Fruit fly (Drosophila melanogaster) whole organism, prepupa: Measurements from ENCODE around the gene pad.

ENCODE experiments used
- Blimp-1 ChIP-seq: fragments of 200-800 bp; sonication (Bioruptor generic); optimal IDR thresholded peaks from 3 replicates; lab custom pipeline; 2017; ENCODE audit warnings: missing biosample characterization, missing genetic modification characterization, mild to moderate bottlenecking, moderate library complexity, missing genetic modification reagents
- CG10631 ChIP-seq: fragments of 200-800 bp; sonication (Bioruptor generic); optimal IDR thresholded peaks from 2 replicates; lab custom pipeline; 2016; ENCODE audit warnings: missing biosample characterization, missing genetic modification characterization
- CG10669 ChIP-seq: fragments of 200-800 bp; sonication (Bioruptor generic); optimal IDR thresholded peaks from 3 replicates; lab custom pipeline; 2018; ENCODE audit warnings: missing biosample characterization, mild to moderate bottlenecking, missing genetic modification characterization, moderate library complexity
- CG11294 ChIP-seq: fragments of 200-800 bp; sonication (Bioruptor generic); IDR thresholded peaks from 2 replicates; pipeline ENCODE4 v1.3.6; 2022; ENCODE audit warnings: missing biosample characterization, missing genetic modification characterization
- CG11762 ChIP-seq: fragments of 200-800 bp; sonication (Bioruptor generic); optimal IDR thresholded peaks from 3 replicates; lab custom pipeline; 2016; ENCODE audit warnings: missing biosample characterization, missing genetic modification characterization; ENCODE audit not compliant: insufficient read depth
- CG11902 ChIP-seq: fragments of 200-800 bp; sonication (Bioruptor generic); optimal IDR thresholded peaks from 3 replicates; lab custom pipeline; 2016; ENCODE audit warnings: missing biosample characterization, missing genetic modification characterization
- CG15336 ChIP-seq: fragments of 200-800 bp; sonication (Bioruptor generic); IDR thresholded peaks from 2 replicates; pipeline ENCODE4 v1.3.6; 2022; ENCODE audit warnings: missing biosample characterization, missing genetic modification characterization
- CG16779 ChIP-seq: fragments of 200-800 bp; sonication (Bioruptor generic); optimal IDR thresholded peaks from 3 replicates; lab custom pipeline; 2017; ENCODE audit warnings: missing biosample characterization, mild to moderate bottlenecking, missing genetic modification characterization
- CG3032 ChIP-seq: fragments of 200-800 bp; optimal IDR thresholded peaks from 2 replicates; lab custom pipeline; 2019; ENCODE audit warnings: missing biosample characterization, mild to moderate bottlenecking, missing genetic modification characterization, moderate library complexity
- CG31627 ChIP-seq: fragments of 200-800 bp; sonication (Bioruptor generic); optimal IDR thresholded peaks from 3 replicates; lab custom pipeline; 2016; ENCODE audit warnings: missing biosample characterization, missing genetic modification characterization
- CG34406 ChIP-seq: fragments of 200-800 bp; sonication (Bioruptor generic); optimal IDR thresholded peaks from 3 replicates; lab custom pipeline; 2016; ENCODE audit warnings: missing biosample characterization, missing genetic modification characterization
- CG6163 ChIP-seq: fragments of 200-800 bp; sonication (Bioruptor generic); IDR thresholded peaks from 3 replicates; pipeline ENCODE4 v1.3.6; 2022; ENCODE audit warnings: missing biosample characterization, missing genetic modification characterization
- CG6792 ChIP-seq: fragments of 200-800 bp; sonication (Bioruptor generic); optimal IDR thresholded peaks from 3 replicates; lab custom pipeline; 2016; ENCODE audit warnings: missing biosample characterization, missing genetic modification characterization
- CG6808 ChIP-seq: fragments of 200-800 bp; sonication (Bioruptor generic); optimal IDR thresholded peaks from 3 replicates; lab custom pipeline; 2017; ENCODE audit warnings: missing biosample characterization, missing genetic modification characterization, mild to moderate bottlenecking, moderate library complexity, missing genetic modification reagents
- CG6854 ChIP-seq: fragments of 200-800 bp; sonication (Bioruptor generic); optimal IDR thresholded peaks from 2 replicates; lab custom pipeline; 2017; ENCODE audit warnings: missing biosample characterization, mild to moderate bottlenecking, missing genetic modification characterization
- CG7368 ChIP-seq: fragments of 200-800 bp; sonication (Bioruptor generic); optimal IDR thresholded peaks from 3 replicates; lab custom pipeline; 2016; ENCODE audit warnings: missing biosample characterization, missing genetic modification characterization
- CG8319 ChIP-seq: fragments of 200-800 bp; sonication (Bioruptor generic); optimal IDR thresholded peaks from 3 replicates; lab custom pipeline; 2016; ENCODE audit warnings: missing biosample characterization, missing genetic modification characterization
- Eip93F ChIP-seq: fragments of 200-800 bp; sonication (Bioruptor generic); optimal IDR thresholded peaks from 2 replicates; lab custom pipeline; 2016; ENCODE audit warnings: missing biosample characterization, mild to moderate bottlenecking, missing genetic modification characterization
- Ets96B ChIP-seq: fragments of 200-800 bp; optimal IDR thresholded peaks from 2 replicates; lab custom pipeline; 2019; ENCODE audit warnings: missing biosample characterization, mild to moderate bottlenecking, missing genetic modification characterization, moderate library complexity
- Gug ChIP-seq: fragments of 200-800 bp; sonication (Bioruptor generic); IDR thresholded peaks from 2 replicates; pipeline ENCODE4 v1.3.6; 2022; ENCODE audit warnings: missing biosample characterization, missing genetic modification characterization
- Hr38 ChIP-seq: sonication (Bioruptor generic); optimal IDR thresholded peaks from 2 replicates; lab custom pipeline; 2016; ENCODE audit warnings: missing biosample characterization, missing genetic modification characterization
- Hr39 ChIP-seq: fragments of 200-800 bp; sonication (Bioruptor generic); optimal IDR thresholded peaks from 2 replicates; lab custom pipeline; 2016; ENCODE audit warnings: missing biosample characterization, missing genetic modification characterization
- Hr4 ChIP-seq: fragments of 200-800 bp; sonication (Bioruptor generic); optimal IDR thresholded peaks from 3 replicates; lab custom pipeline; 2016; ENCODE audit warnings: missing biosample characterization, missing genetic modification characterization
- Lpt ChIP-seq: fragments of 200-800 bp; sonication (Bioruptor generic); optimal IDR thresholded peaks from 3 replicates; lab custom pipeline; 2016; ENCODE audit warnings: missing biosample characterization, missing genetic modification characterization
- Met ChIP-seq: fragments of 200-800 bp; sonication (Bioruptor generic); optimal IDR thresholded peaks from 3 replicates; lab custom pipeline; 2016; ENCODE audit warnings: missing biosample characterization, missing genetic modification characterization
- OdsH ChIP-seq: fragments of 200-800 bp; sonication (Bioruptor generic); optimal IDR thresholded peaks from 3 replicates; lab custom pipeline; 2016; ENCODE audit warnings: missing biosample characterization, missing genetic modification characterization
- Sox102F ChIP-seq: fragments of 200-800 bp; sonication (Bioruptor generic); optimal IDR thresholded peaks from 2 replicates; lab custom pipeline; 2016; ENCODE audit warnings: missing biosample characterization, mild to moderate bottlenecking, missing genetic modification characterization
- Sox14 ChIP-seq: fragments of 200-800 bp; sonication (Bioruptor generic); optimal IDR thresholded peaks from 3 replicates; lab custom pipeline; 2016; ENCODE audit warnings: missing biosample characterization, missing genetic modification characterization
- Sox15 ChIP-seq: fragments of 200-800 bp; sonication (Bioruptor generic); optimal IDR thresholded peaks from 3 replicates; lab custom pipeline; 2016; ENCODE audit warnings: missing biosample characterization, missing genetic modification characterization
- achi ChIP-seq: fragments of 200-800 bp; sonication (Bioruptor generic); optimal IDR thresholded peaks from 3 replicates; lab custom pipeline; 2016; ENCODE audit warnings: missing biosample characterization, missing genetic modification characterization
- cyc ChIP-seq: fragments of 200-800 bp; sonication (Bioruptor generic); optimal IDR thresholded peaks from 3 replicates; lab custom pipeline; 2016; ENCODE audit warnings: missing biosample characterization, missing genetic modification characterization
- dac ChIP-seq: fragments of 200-800 bp; sonication (Bioruptor generic); optimal IDR thresholded peaks from 2 replicates; lab custom pipeline; 2017; ENCODE audit warnings: missing biosample characterization, mild to moderate bottlenecking, missing genetic modification characterization
- dsx ChIP-seq: fragments of 200-800 bp; optimal IDR thresholded peaks from 3 replicates; lab custom pipeline; 2019; ENCODE audit warnings: missing biosample characterization, mild to moderate bottlenecking, missing genetic modification characterization, moderate library complexity; ENCODE audit not compliant: poor library complexity, severe bottlenecking
- eg ChIP-seq: fragments of 200-800 bp; sonication (Bioruptor generic); IDR thresholded peaks from 3 replicates; pipeline ENCODE4 v1.3.6; 2022; ENCODE audit warnings: missing biosample characterization, missing genetic modification characterization
- fd59A ChIP-seq: fragments of 200-800 bp; sonication (Bioruptor generic); optimal IDR thresholded peaks from 2 replicates; lab custom pipeline; 2017; ENCODE audit warnings: missing biosample characterization, mild to moderate bottlenecking, missing genetic modification characterization, missing genetic modification reagents
- fkh ChIP-seq: fragments of 200-800 bp; sonication (Bioruptor generic); optimal IDR thresholded peaks from 3 replicates; lab custom pipeline; 2017; ENCODE audit warnings: missing biosample characterization, mild to moderate bottlenecking, missing genetic modification characterization, moderate library complexity
- salr ChIP-seq, 2 experiments: fragments of 200-800 bp; sonication (Bioruptor generic); optimal IDR thresholded peaks; 3 replicates each; lab custom pipeline; 2016 to 2018; ENCODE audit warnings: missing biosample characterization in 2 of 2, missing genetic modification characterization in 2 of 2, mild to moderate bottlenecking in 1 of 2
- spab ChIP-seq: fragments of 200-800 bp; sonication (Bioruptor generic); optimal IDR thresholded peaks from 2 replicates; lab custom pipeline; 2017; ENCODE audit warnings: missing biosample characterization, mild to moderate bottlenecking, missing genetic modification characterization, missing genetic modification reagents
- ss ChIP-seq, 2 experiments: fragments of 200-800 bp; sonication (Bioruptor generic); optimal IDR thresholded peaks; 2 replicates in 1 of 2; 3 replicates in 1 of 2; lab custom pipeline; 2017 to 2018; ENCODE audit warnings: mild to moderate bottlenecking in 2 of 2, missing biosample characterization in 2 of 2, missing genetic modification characterization in 2 of 2, moderate library complexity in 1 of 2
- svp ChIP-seq: fragments of 200-800 bp; sonication (Bioruptor generic); peaks from one replicate; lab custom pipeline; 2016; ENCODE audit warnings: missing biosample characterization, missing genetic modification characterization
- topi ChIP-seq: fragments of 200-800 bp; sonication (Bioruptor generic); optimal IDR thresholded peaks from 3 replicates; lab custom pipeline; 2016; ENCODE audit warnings: missing biosample characterization, missing genetic modification characterization
- vri ChIP-seq: fragments of 200-800 bp; sonication (Bioruptor generic); optimal IDR thresholded peaks from 3 replicates; lab custom pipeline; 2016; ENCODE audit warnings: missing biosample characterization, mild to moderate bottlenecking, missing genetic modification characterization

Gene pad

DNA sequence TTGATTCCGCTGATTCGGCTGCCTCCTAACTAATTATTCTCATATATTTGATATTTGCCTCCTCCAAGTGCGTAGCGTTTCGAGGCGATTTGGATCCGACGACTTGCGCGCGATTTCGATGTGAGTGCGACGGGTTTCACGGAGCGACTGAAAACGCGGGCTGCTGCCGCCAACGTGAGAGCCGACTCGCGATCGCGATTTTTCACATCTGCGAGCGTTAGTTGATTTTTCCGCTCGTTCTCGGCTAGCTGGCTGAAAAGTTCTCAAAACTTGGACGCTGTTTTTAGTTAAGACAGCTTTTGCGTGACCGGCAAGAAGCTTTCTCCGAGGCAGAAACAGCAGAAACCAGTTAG is 14.7 kb downstream of the pad start, which contains the start of gene CG10311:
Gene CG10311, minus strand, starts transcription at position 153 of the 353 bp plus-strand sequence.
- TF ChIP-seq CG6163 (GFP tag; lab: Robert Waterston, UW) (0 out of 3 replicates have a peak, but pooled peaks have one; percentile 15), Hr39 (GFP tag; lab: Kevin White, UChicago) (no peak), CG6854 (GFP tag; lab: Kevin White, UChicago) (peak; percentile 73), eg (GFP tag; lab: Robert Waterston, UW) (peak; percentile 24; the same call in 1 of the 3 replicates), Gug (no peak), CG16779 (tag; lab: Kevin White, UChicago) (peak; percentile 33)

DNA sequence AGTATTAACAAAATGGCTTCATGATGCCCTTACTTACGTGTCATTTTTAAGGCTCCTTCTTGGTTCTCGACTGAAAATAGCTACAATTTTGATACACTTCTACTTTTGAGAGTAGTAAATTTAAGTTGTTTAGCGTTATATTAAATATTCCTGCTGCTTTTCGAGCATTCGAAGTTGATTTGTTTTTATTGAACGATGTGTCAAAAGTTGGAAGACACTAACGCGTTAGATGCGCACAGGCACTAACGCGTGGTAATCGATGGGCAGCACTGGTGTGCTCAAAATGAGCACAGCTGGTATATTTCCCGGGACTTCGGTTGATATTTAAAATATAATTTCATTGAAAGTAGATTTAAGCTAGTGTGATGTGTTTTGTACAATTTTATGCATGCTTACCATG is 17.0 kb downstream of the pad start, which contains the start of gene CG17931:
Gene CG17931, minus strand, starts transcription at position 369 of the 400 bp plus-strand sequence.
- TF ChIP-seq Gug (no peak), Hr39 (GFP tag; lab: Kevin White, UChicago) (no peak), topi (GFP tag; lab: Kevin White, UChicago) (no peak), achi (GFP tag; lab: Kevin White, UChicago) (peak; percentile 98), Lpt (GFP tag; lab: Kevin White, UChicago) (no peak), CG6808 (GFP tag; lab: Kevin White, UChicago) (peak; percentile 100), dsx (peak; percentile 74)

DNA sequence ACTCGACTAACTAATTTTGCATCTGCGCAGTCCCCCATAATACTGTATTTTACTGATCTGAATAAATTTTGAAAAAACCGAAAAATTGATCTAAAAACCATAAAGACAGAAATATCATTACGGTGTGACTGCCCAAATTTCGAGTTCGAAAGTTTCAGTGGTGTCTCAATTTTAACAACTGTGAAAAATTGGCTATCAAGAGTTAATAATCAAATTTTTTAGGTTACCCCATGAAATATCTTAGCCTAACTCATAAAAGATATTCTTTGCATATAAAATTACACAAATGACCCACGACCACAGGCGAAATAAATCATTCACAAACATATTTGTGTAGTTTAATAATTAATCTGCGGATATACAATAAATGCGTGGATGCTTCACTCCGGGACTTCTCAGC is 17.9 kb downstream of the pad start, which contains the start of gene CG42446:
Gene CG42446, minus strand, starts transcription at position 101 of the 400 bp plus-strand sequence.
- TF ChIP-seq Lpt (GFP tag; lab: Kevin White, UChicago) (no peak), Blimp-1 (GFP tag; lab: Kevin White, UChicago) (no peak), cyc (GFP tag; lab: Kevin White, UChicago) (no peak), Sox14 (GFP tag; lab: Kevin White, UChicago) (no peak), Hr39 (GFP tag; lab: Kevin White, UChicago) (no peak), CG3032 (tag; lab: Kevin White, UChicago) (no peak), fd59A (GFP tag; lab: Kevin White, UChicago) (no peak), Hr38 (no peak), Eip93F (GFP tag; lab: Kevin White, UChicago) (no peak), Ets96B (no peak), CG10669 (no peak), CG6792 (no peak)

DNA sequence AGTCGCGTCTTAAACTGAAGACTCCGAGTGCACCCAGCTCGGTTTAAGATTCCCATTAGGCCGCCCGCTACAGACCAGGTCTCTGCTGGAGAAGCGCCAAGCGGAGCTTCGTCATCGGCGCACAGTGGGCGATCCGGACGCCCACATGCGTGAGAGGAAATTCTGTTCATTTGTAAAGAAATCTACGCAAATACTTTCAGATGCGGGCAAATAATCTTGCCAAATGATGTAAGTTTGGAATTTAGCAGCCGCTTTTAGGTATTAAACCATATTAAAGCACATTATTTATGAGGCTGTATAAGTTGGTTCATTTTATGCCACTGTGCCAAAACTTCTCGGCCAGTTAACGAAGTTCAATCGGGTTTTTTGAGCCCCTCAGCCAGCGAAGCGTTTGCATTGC is 26.2 kb downstream of the pad start, which contains the start of gene js:
Gene js, minus strand, starts transcription at position 19 of the 400 bp plus-strand sequence.
- TF ChIP-seq OdsH (GFP tag; lab: Kevin White, UChicago), result peak; percentile 75
- TF ChIP-seq ss (GFP tag; optimal IDR thresholded peaks at IDR 0.05; lab: Kevin White, UChicago), result no peak
- TF ChIP-seq fkh (GFP tag; lab: Kevin White, UChicago), result no peak
- no peak for TF ChIP-seq Blimp-1 (GFP tag; lab: Kevin White, UChicago)
- no peak for TF ChIP-seq CG11294 (GFP tag; lab: Robert Waterston, UW)
- peak; percentile 67 for TF ChIP-seq CG11762 (GFP tag; lab: Kevin White, UChicago)
- peak; percentile 50 for TF ChIP-seq Sox102F (GFP tag; lab: Kevin White, UChicago)
- peak; percentile 67 for TF ChIP-seq achi (GFP tag; lab: Kevin White, UChicago)
- TF ChIP-seq dac (GFP tag; lab: Kevin White, UChicago), result peak; percentile 62
- no peak for TF ChIP-seq svp
- TF ChIP-seq CG31627 (GFP tag; lab: Kevin White, UChicago), result peak; percentile 49
- peak; percentile 53 for TF ChIP-seq Hr39 (GFP tag; lab: Kevin White, UChicago)
- no peak for TF ChIP-seq Ets96B
- TF ChIP-seq CG34406 (GFP tag; lab: Kevin White, UChicago), result peak; percentile 33
- peak in 1 of 2 experiments; percentile 62 for TF ChIP-seq salr (GFP tag; optimal IDR thresholded peaks at IDR 0.05; lab: Kevin White, UChicago)
- no peak for TF ChIP-seq spab
- TF ChIP-seq eg (GFP tag; lab: Robert Waterston, UW), result peak; percentile 62
- peak; percentile 66; the same call in 2 of the 3 replicates for TF ChIP-seq CG6163 (GFP tag; lab: Robert Waterston, UW)
- TF ChIP-seq CG7368 (GFP tag; lab: Kevin White, UChicago), result peak; percentile 30
- TF ChIP-seq CG10631, result peak; percentile 9
- TF ChIP-seq CG6854 (GFP tag; lab: Kevin White, UChicago), result no peak
- peak; percentile 27 for TF ChIP-seq CG6808 (GFP tag; lab: Kevin White, UChicago)
- no peak for TF ChIP-seq Eip93F (GFP tag; lab: Kevin White, UChicago)
- TF ChIP-seq Hr4 (GFP tag; lab: Kevin White, UChicago), result peak; percentile 81
- peak; percentile 18 for TF ChIP-seq Sox15 (GFP tag; lab: Kevin White, UChicago)
- TF ChIP-seq Gug, result 0 out of 2 replicates have a peak, but pooled peaks have one; percentile 31
- peak; percentile 75 for TF ChIP-seq Lpt (GFP tag; lab: Kevin White, UChicago)
- TF ChIP-seq CG11902, result no peak
- TF ChIP-seq Met (GFP tag; lab: Kevin White, UChicago), result peak; percentile 53
- TF ChIP-seq vri (GFP tag; lab: Kevin White, UChicago), result no peak
- TF ChIP-seq CG15336 (GFP tag; lab: Robert Waterston, UW), result peak; percentile 84
- no peak for TF ChIP-seq CG6792
- peak; percentile 24 for TF ChIP-seq CG8319 (GFP tag; lab: Kevin White, UChicago)
- TF ChIP-seq cyc (GFP tag; lab: Kevin White, UChicago), result no peak
